Fruit fly (Drosophila melanogaster) whole organism, embryonic: Measurements from ENCODE around the gene CG34417.

ENCODE experiments used
- Antp ChIP-seq: fragments of 200-800 bp; sonication (Bioruptor generic); optimal IDR thresholded peaks from 3 replicates; lab custom pipeline; 2016; ENCODE audit warnings: missing biosample characterization, missing genetic modification characterization
- Awh ChIP-seq: fragments of 200-800 bp; sonication (Bioruptor generic); IDR thresholded peaks from 2 replicates; pipeline ENCODE4, ENCODE4 v1.3.6; 2022; ENCODE audit warnings: missing biosample characterization, missing genetic modification characterization
- Blimp-1 ChIP-seq: fragments of 200-800 bp; sonication (Bioruptor generic); optimal IDR thresholded peaks from 3 replicates; lab custom pipeline; 2018; ENCODE audit warnings: missing biosample characterization, missing genetic modification characterization, mild to moderate bottlenecking, moderate library complexity, missing genetic modification reagents
- BtbVII ChIP-seq: fragments of 200-800 bp; sonication (Bioruptor generic); optimal IDR thresholded peaks from 3 replicates; lab custom pipeline; 2017; ENCODE audit warnings: missing biosample characterization, mild to moderate bottlenecking, missing genetic modification characterization
- CG11560 ChIP-seq: fragments of 200-800 bp; sonication (Bioruptor generic); IDR thresholded peaks from 3 replicates; pipeline ENCODE4 v1.3.6; 2022; ENCODE audit warnings: missing biosample characterization, missing genetic modification characterization
- CG11695 ChIP-seq: fragments of 200-800 bp; sonication (Bioruptor generic); IDR thresholded peaks from 3 replicates; pipeline ENCODE4 v1.3.6; 2022; ENCODE audit warnings: missing biosample characterization, missing genetic modification characterization
- CG11723 ChIP-seq: fragments of 200-800 bp; sonication (Bioruptor generic); optimal IDR thresholded peaks from 2 replicates; lab custom pipeline; 2017; ENCODE audit warnings: missing biosample characterization, mild to moderate bottlenecking, missing genetic modification characterization
- CG13624 ChIP-seq: fragments of 200-800 bp; sonication (Bioruptor generic); optimal IDR thresholded peaks from 2 replicates; lab custom pipeline; 2016; ENCODE audit warnings: missing biosample characterization, missing genetic modification characterization
- CG1529 ChIP-seq: fragments of 200-800 bp; sonication (Bioruptor generic); optimal IDR thresholded peaks from 3 replicates; lab custom pipeline; 2018; ENCODE audit warnings: missing biosample characterization, missing genetic modification characterization
- CG1602 ChIP-seq: fragments of 200-800 bp; sonication (Bioruptor generic); optimal IDR thresholded peaks from 3 replicates; lab custom pipeline; 2016; ENCODE audit warnings: missing biosample characterization, missing genetic modification characterization
- CG17612 ChIP-seq: fragments of 200-800 bp; sonication (Bioruptor generic); IDR thresholded peaks from 2 replicates; pipeline ENCODE4 v1.3.6; 2022; ENCODE audit warnings: missing biosample characterization, missing genetic modification characterization
- CG3163 ChIP-seq: fragments of 200-800 bp; sonication (Bioruptor generic); optimal IDR thresholded peaks from 3 replicates; lab custom pipeline; 2016; ENCODE audit warnings: missing biosample characterization, missing genetic modification characterization
- CG34422 ChIP-seq: fragments of 200-800 bp; sonication (Bioruptor generic); IDR thresholded peaks from 3 replicates; pipeline ENCODE4 v1.3.6; 2022; ENCODE audit warnings: missing biosample characterization, missing genetic modification characterization
- CG3838 ChIP-seq: fragments of 200-800 bp; sonication (Bioruptor generic); optimal IDR thresholded peaks from 3 replicates; lab custom pipeline; 2016; ENCODE audit warnings: missing biosample characterization, missing genetic modification characterization
- CG5180 ChIP-seq: fragments of 200-800 bp; sonication (Bioruptor generic); optimal IDR thresholded peaks from 3 replicates; lab custom pipeline; 2017; ENCODE audit warnings: missing biosample characterization, missing genetic modification characterization, mild to moderate bottlenecking, moderate library complexity, missing genetic modification reagents
- CG6654 ChIP-seq: fragments of 200-800 bp; sonication (Bioruptor generic); optimal IDR thresholded peaks from 2 replicates; lab custom pipeline; 2017; ENCODE audit warnings: missing biosample characterization, mild to moderate bottlenecking, missing genetic modification characterization
- CG7357 ChIP-seq: fragments of 200-800 bp; sonication (Bioruptor generic); IDR thresholded peaks from 3 replicates; pipeline ENCODE4 v1.3.6; 2022; ENCODE audit warnings: missing biosample characterization, missing genetic modification characterization
- CG7839 ChIP-seq: fragments of 200-800 bp; sonication (Bioruptor generic); optimal IDR thresholded peaks from 3 replicates; lab custom pipeline; 2018; ENCODE audit warnings: missing biosample characterization, mild to moderate bottlenecking, missing genetic modification characterization, moderate library complexity
- CG9215 ChIP-seq: fragments of 200-800 bp; sonication (Bioruptor generic); IDR thresholded peaks from 2 replicates; pipeline ENCODE4 v1.3.6; 2022; ENCODE audit warnings: missing biosample characterization, missing genetic modification characterization
- Dad ChIP-seq: fragments of 200-800 bp; sonication (Bioruptor generic); optimal IDR thresholded peaks from 3 replicates; lab custom pipeline; 2016; ENCODE audit warnings: missing biosample characterization, missing genetic modification characterization
- Dek ChIP-seq: fragments of 200-800 bp; sonication (Bioruptor generic); optimal IDR thresholded peaks from 3 replicates; lab custom pipeline; 2019; ENCODE audit warnings: missing biosample characterization, mild to moderate bottlenecking, missing genetic modification characterization, moderate library complexity
- Fer1 ChIP-seq: fragments of 200-800 bp; sonication (Bioruptor generic); optimal IDR thresholded peaks from 2 replicates; lab custom pipeline; 2017; ENCODE audit warnings: missing biosample characterization, mild to moderate bottlenecking, missing genetic modification characterization
- HLHmδ ChIP-seq: fragments of 200-800 bp; sonication (Bioruptor generic); optimal IDR thresholded peaks from 2 replicates; lab custom pipeline; 2018; ENCODE audit warnings: missing biosample characterization, mild to moderate bottlenecking, missing genetic modification characterization, moderate library complexity
- Hey ChIP-seq: fragments of 200-800 bp; sonication (Bioruptor generic); optimal IDR thresholded peaks from 3 replicates; lab custom pipeline; 2018; ENCODE audit warnings: missing biosample characterization, mild to moderate bottlenecking, missing genetic modification characterization
- HmgD ChIP-seq: fragments of 200-800 bp; sonication (Bioruptor generic); optimal IDR thresholded peaks from 3 replicates; lab custom pipeline; 2016; ENCODE audit warnings: missing biosample characterization, missing genetic modification characterization
- Hr3 ChIP-seq: fragments of 200-800 bp; sonication (Bioruptor generic); optimal IDR thresholded peaks from 3 replicates; lab custom pipeline; 2016; ENCODE audit warnings: missing biosample characterization, missing genetic modification characterization
- Hsf ChIP-seq: fragments of 200-800 bp; sonication (Bioruptor generic); optimal IDR thresholded peaks from 3 replicates; lab custom pipeline; 2016; ENCODE audit warnings: missing biosample characterization, missing genetic modification characterization
- MESR4 ChIP-seq: fragments of 200-800 bp; sonication (Bioruptor generic); optimal IDR thresholded peaks from 2 replicates; lab custom pipeline; 2018; ENCODE audit warnings: missing biosample characterization, mild to moderate bottlenecking, missing genetic modification characterization, moderate library complexity
- Neu2 ChIP-seq: fragments of 200-800 bp; sonication (Bioruptor generic); optimal IDR thresholded peaks from 3 replicates; lab custom pipeline; 2016; ENCODE audit warnings: missing biosample characterization, missing genetic modification characterization, borderline replicate concordance
- Sin3A ChIP-seq: fragments of >200 bp; optimal IDR thresholded peaks from 2 replicates; lab custom pipeline; 2018
- bbx ChIP-seq: fragments of 200-800 bp; sonication (Bioruptor generic); IDR thresholded peaks from 2 replicates; pipeline ENCODE4 v1.3.6; 2022; ENCODE audit warnings: missing biosample characterization, missing genetic modification characterization; ENCODE audit not compliant: partially characterized antibody
- chm ChIP-seq: fragments of 200-800 bp; sonication (Bioruptor generic); IDR thresholded peaks from 2 replicates; pipeline ENCODE4 v1.3.6; 2022; ENCODE audit warnings: missing biosample characterization, missing genetic modification characterization
- gfzf ChIP-seq: fragments of 200-800 bp; sonication (Bioruptor generic); optimal IDR thresholded peaks from 2 replicates; lab custom pipeline; 2016; ENCODE audit warnings: missing biosample characterization, mild to moderate bottlenecking, missing genetic modification characterization, moderate library complexity
- grn ChIP-seq: fragments of 200-800 bp; sonication (Bioruptor generic); optimal IDR thresholded peaks from 3 replicates; lab custom pipeline; 2017; ENCODE audit warnings: missing biosample characterization, missing genetic modification characterization
- insv ChIP-seq, 2 experiments: fragments of 200-800 bp; sonication (Bioruptor generic); optimal IDR thresholded peaks; 3 replicates each; lab custom pipeline; 2016 to 2018; ENCODE audit warnings: missing biosample characterization in 2 of 2, missing genetic modification characterization in 2 of 2
- luna ChIP-seq: fragments of 200-800 bp; sonication (Bioruptor generic); optimal IDR thresholded peaks from 2 replicates; lab custom pipeline; 2016; ENCODE audit warnings: missing biosample characterization, missing genetic modification characterization
- mld ChIP-seq: fragments of 200-800 bp; sonication (Bioruptor generic); IDR thresholded peaks from 3 replicates; pipeline ENCODE4 v1.3.6; 2022; ENCODE audit warnings: missing biosample characterization, missing genetic modification characterization; ENCODE audit not compliant: partially characterized antibody
- pan ChIP-seq, 4 experiments: fragments of >200 bp in 3 of 4; fragments of 200-800 bp in 1 of 4; sonication (Bioruptor generic) in 1 of 4; optimal IDR thresholded peaks in 3 of 4; IDR thresholded peaks in 1 of 4; 2 replicates each; pipeline versions ENCODE4 v1.3.6 to Lab custom; 2017 to 2022; ENCODE audit warnings: missing biosample characterization in 2 of 4, missing genetic modification characterization in 2 of 4, mixed read lengths in 1 of 4
- peb ChIP-seq: fragments of 200-800 bp; sonication (Bioruptor generic); IDR thresholded peaks from 2 replicates; pipeline ENCODE4 v1.3.6; 2022; ENCODE audit warnings: missing biosample characterization, missing genetic modification characterization
- phol ChIP-seq: fragments of 200-800 bp; sonication (Bioruptor generic); optimal IDR thresholded peaks from 3 replicates; lab custom pipeline; 2018; ENCODE audit warnings: missing biosample characterization, mild to moderate bottlenecking, missing genetic modification characterization, moderate library complexity
- run ChIP-seq: fragments of 200-800 bp; sonication (Bioruptor generic); optimal IDR thresholded peaks from 3 replicates; lab custom pipeline; 2018; ENCODE audit warnings: missing biosample characterization, mild to moderate bottlenecking, missing genetic modification characterization
- salm ChIP-seq: fragments of 200-800 bp; sonication (Bioruptor generic); optimal IDR thresholded peaks from 2 replicates; lab custom pipeline; 2018; ENCODE audit warnings: missing biosample characterization, mild to moderate bottlenecking, missing genetic modification characterization
- sc ChIP-seq, 3 experiments: fragments of >200 bp in 2 of 3; fragments of 200-800 bp in 1 of 3; sonication (Bioruptor generic) in 1 of 3; optimal IDR thresholded peaks; 2 replicates in 2 of 3; 3 replicates in 1 of 3; lab custom pipeline; 2017; ENCODE audit warnings: mild to moderate bottlenecking in 1 of 3, missing biosample characterization in 1 of 3, missing genetic modification characterization in 1 of 3, missing genetic modification reagents in 1 of 3
- sd ChIP-seq: fragments of 200-800 bp; sonication (Bioruptor generic); optimal IDR thresholded peaks from 3 replicates; lab custom pipeline; 2018; ENCODE audit warnings: missing biosample characterization, mild to moderate bottlenecking, missing genetic modification characterization, moderate library complexity
- seq ChIP-seq: fragments of 200-800 bp; sonication (Bioruptor generic); IDR thresholded peaks from 2 replicates; pipeline ENCODE4 v1.3.6; 2022; ENCODE audit warnings: missing biosample characterization, missing genetic modification characterization
- slou ChIP-seq: fragments of 200-800 bp; sonication (Bioruptor generic); optimal IDR thresholded peaks from 3 replicates; lab custom pipeline; 2016; ENCODE audit warnings: missing biosample characterization, missing genetic modification characterization
- tin ChIP-seq: fragments of 200-800 bp; sonication (Bioruptor generic); optimal IDR thresholded peaks from 3 replicates; lab custom pipeline; 2016; ENCODE audit warnings: missing biosample characterization, missing genetic modification characterization
- twi ChIP-seq: fragments of 200-800 bp; optimal IDR thresholded peaks from 2 replicates; lab custom pipeline; 2019; ENCODE audit warnings: missing biosample characterization, mild to moderate bottlenecking, missing genetic modification characterization, moderate library complexity
- zf30C ChIP-seq: fragments of 200-800 bp; sonication (Bioruptor generic); optimal IDR thresholded peaks from 3 replicates; lab custom pipeline; 2018; ENCODE audit warnings: missing biosample characterization, mild to moderate bottlenecking, missing genetic modification characterization

Gene CG34417

dm6 chrX:6533101-6533636 lies 7.4 kb upstream of the CG34417 start, which contains the start of gene RpL7A (continued):
- TF ChIP-seq luna (no peak), Antp (peak; percentile 19), sd (no peak), Hr3 (peak; percentile 11), tin (GFP tag; lab: Kevin White, UChicago) (peak; percentile 28), CG7839 (tag; lab: Kevin White, UChicago) (peak; percentile 53), mld (no peak), pan (optimal IDR thresholded peaks at IDR 0.05; lab: Kevin White, UChicago) (no peak), pan (GFP tag; optimal IDR thresholded peaks at IDR 0.05 in 1 of 2, IDR thresholded peaks at IDR 0.05 in 1 of 2) (peak in 1 of 2 experiments; percentile 52), Awh (peak; percentile 72), Neu2 (no peak), Dek (no peak), CG3838 (GFP tag; lab: Kevin White, UChicago) (no peak), BtbVII (GFP tag; lab: Kevin White, UChicago) (peak; percentile 71), twi (tag; lab: Kevin White, UChicago) (peak; percentile 30), CG11695 (GFP tag; lab: Robert Waterston, UW) (no peak), CG11723 (peak; percentile 60), HLHmδ (GFP tag; lab: Kevin White, UChicago) (peak; percentile 95), salm (tag; lab: Kevin White, UChicago) (peak; percentile 44), CG34422 (GFP tag; lab: Robert Waterston, UW) (peak; percentile 65; the same call in 2 of the 3 replicates), zf30C (GFP tag; lab: Kevin White, UChicago) (no peak), CG3163 (GFP tag; lab: Kevin White, UChicago) (peak; percentile 46), CG5180 (GFP tag; lab: Kevin White, UChicago) (peak; percentile 48), CG11560 (tag; lab: Robert Waterston, UW) (peak; percentile 40; the same call in 1 of the 3 replicates), Fer1 (peak; percentile 73), gfzf (GFP tag; lab: Kevin White, UChicago) (peak; percentile 79), Sin3A (lab: Kevin White, UChicago) (no peak), Blimp-1 (GFP tag; lab: Kevin White, UChicago) (no peak), Hsf (GFP tag; lab: Kevin White, UChicago) (peak; percentile 45), CG1602 (GFP tag; lab: Kevin White, UChicago) (no peak), insv (GFP tag; optimal IDR thresholded peaks at IDR 0.05; lab: Kevin White, UChicago) (peak in 1 of 2 experiments; percentile 45), HmgD (GFP tag; lab: Kevin White, UChicago) (peak; percentile 19), bbx (0 out of 2 replicates have a peak, but pooled peaks have one; percentile 19), CG1529 (GFP tag; lab: Kevin White, UChicago) (peak; percentile 45), phol (tag; lab: Kevin White, UChicago) (peak; percentile 73), run (tag; lab: Kevin White, UChicago) (peak; percentile 15), slou (GFP tag; lab: Kevin White, UChicago) (no peak), sc (optimal IDR thresholded peaks at IDR 0.05; lab: Kevin White, UChicago) (no peak), sc (GFP tag; optimal IDR thresholded peaks at IDR 0.05; lab: Kevin White, UChicago) (peak; percentile 44), Hey (peak; percentile 38), grn (GFP tag; lab: Kevin White, UChicago) (no peak), peb (GFP tag; lab: Robert Waterston, UW) (no peak), chm (GFP tag; lab: Robert Waterston, UW) (peak; percentile 88), CG6654 (GFP tag; lab: Kevin White, UChicago) (peak; percentile 21), CG7357 (GFP tag; lab: Robert Waterston, UW) (0 out of 3 replicates have a peak, but pooled peaks have one; percentile 10), CG13624 (peak; percentile 25), CG17612 (GFP tag; lab: Robert Waterston, UW) (no peak), seq (peak; percentile 42; the same call in 1 of the 2 replicates), Dad (GFP tag; lab: Kevin White, UChicago) (peak; percentile 57), MESR4 (GFP tag; lab: Kevin White, UChicago) (peak; percentile 90), CG9215 (GFP tag; lab: Robert Waterston, UW) (peak; percentile 25)
